Worm (Caenorhabditis elegans): ENCODE data around the gene alp-1.

alp-1 gene

DNA sequence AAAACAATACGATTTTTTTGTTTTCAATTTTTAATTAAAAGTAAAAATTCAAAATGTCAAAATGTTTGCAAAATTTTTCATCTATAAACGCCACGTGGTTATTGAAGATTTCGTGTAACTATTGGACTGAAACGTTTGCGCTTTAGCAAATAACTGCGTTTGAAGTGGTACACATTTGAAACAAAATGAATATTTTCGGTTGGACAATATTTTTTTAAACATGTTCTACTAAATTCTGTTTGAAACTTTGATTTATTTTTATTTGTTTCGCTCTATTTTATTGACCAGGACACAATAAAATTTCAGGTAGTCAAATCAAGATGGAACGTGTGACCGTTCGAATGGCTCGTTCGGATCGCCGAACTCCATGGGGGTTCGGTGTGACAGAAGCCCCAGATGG is at the start of gene alp-1:
Gene alp-1, plus strand, starts transcription at position 301 of the 400 bp plus-strand sequence.
- TF ChIP-seq ets-7 (tag; optimal IDR thresholded peaks at IDR 0.05) (no peak), flt-1 (GFP tag; IDR thresholded peaks at IDR 0.05) (no peak), ceh-13 (GFP tag; optimal IDR thresholded peaks at IDR 0.05) (no peak), tra-4 (tag; optimal IDR thresholded peaks at IDR 0.05) (no peak), ama-1 (optimal IDR thresholded peaks at IDR 0.05) (no peak), B0310.2 (tag; optimal IDR thresholded peaks at IDR 0.05) (no peak), tbx-37 (GFP tag; conservative IDR thresholded peaks at IDR 0.05) (no peak), hnd-1 (tag; optimal IDR thresholded peaks at IDR 0.05) (no peak), hmg-4 (GFP tag; optimal IDR thresholded peaks at IDR 0.05) (no peak), sea-1 (GFP tag; conservative IDR thresholded peaks at IDR 0.05) (no peak), aly-1 (tag; optimal IDR thresholded peaks at IDR 0.05) (no peak)

DNA sequence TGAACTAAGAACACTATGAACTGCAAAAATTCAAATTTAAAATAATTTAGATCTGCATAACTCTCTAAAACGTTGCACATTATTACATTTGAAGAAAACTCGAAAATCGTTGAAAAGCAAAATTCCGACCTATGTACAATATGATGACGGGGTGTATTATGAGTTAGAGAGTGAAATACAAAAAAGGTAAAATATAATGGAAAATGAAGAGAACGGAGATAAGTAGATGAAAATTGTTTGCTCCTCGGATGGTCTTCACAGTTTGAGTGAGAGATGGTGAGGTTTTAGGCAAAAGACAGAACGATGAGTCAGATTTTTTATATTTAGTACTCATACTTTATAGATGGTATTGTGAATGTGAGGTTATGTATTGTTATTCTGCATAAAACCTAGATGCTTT is 45.0 kb upstream of the alp-1 start:
- TF ChIP-seq scrt-1 (GFP tag; IDR thresholded peaks at IDR 0.05) = no peak

DNA sequence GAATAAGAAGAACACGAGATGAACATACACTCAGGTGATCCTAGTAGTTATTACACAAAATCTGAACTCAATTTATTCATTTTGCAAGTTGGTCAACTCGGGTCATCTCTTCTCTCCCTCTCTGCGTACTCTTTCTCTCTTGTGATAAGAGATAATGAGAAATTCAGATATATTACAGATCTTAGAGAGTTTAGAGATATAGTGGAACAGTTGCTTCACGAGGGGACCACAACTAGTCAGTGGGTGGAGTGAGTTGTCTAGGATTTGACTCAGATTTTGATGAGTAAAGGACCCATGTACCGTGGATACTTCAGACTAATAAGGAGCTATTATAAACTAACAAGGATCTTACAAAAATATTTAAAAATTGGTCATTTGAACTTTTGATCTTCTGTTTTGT is 38.7 kb upstream of the alp-1 start, which contains the start of gene exc-5:
Gene exc-5, minus strand, starts transcription at position 57 of the 400 bp plus-strand sequence.
- TF ChIP-seq tra-4 (tag; optimal IDR thresholded peaks at IDR 0.05) (no peak), B0310.2 (tag; optimal IDR thresholded peaks at IDR 0.05) (no peak), ama-1 (optimal IDR thresholded peaks at IDR 0.05) (no peak), tbx-37 (GFP tag; conservative IDR thresholded peaks at IDR 0.05) (no peak), ets-7 (tag; optimal IDR thresholded peaks at IDR 0.05) (no peak), scrt-1 (GFP tag; IDR thresholded peaks at IDR 0.05) (no peak), sea-1 (GFP tag; conservative IDR thresholded peaks at IDR 0.05) (no peak), hmg-4 (GFP tag; optimal IDR thresholded peaks at IDR 0.05) (no peak), tbx-11 (GFP tag; IDR thresholded peaks at IDR 0.05) (no peak), ceh-13 (GFP tag; optimal IDR thresholded peaks at IDR 0.05) (no peak)

DNA sequence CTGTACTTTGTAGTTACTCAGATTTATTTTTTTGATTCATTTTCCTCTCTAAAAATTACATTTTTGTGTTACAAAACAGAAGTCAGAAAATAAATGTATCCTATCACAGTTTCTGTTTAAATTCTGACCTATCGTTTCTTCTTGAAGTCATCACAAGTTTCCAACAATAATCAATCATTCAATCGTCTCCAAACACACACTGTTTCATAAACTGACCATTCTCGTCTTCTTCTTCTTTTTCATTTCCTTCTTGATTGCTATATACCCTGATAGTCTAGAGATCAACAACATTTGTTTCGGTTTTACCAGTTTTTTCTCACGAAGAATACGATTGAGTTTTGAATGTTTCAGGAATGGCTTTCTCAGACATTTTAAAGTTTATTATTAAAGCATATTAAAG is 37.1 kb upstream of the alp-1 start:
- TF ChIP-seq sea-1 (GFP tag; conservative IDR thresholded peaks at IDR 0.05) (no peak), ceh-36 (tag; optimal IDR thresholded peaks at IDR 0.05) (no peak), scrt-1 (GFP tag; IDR thresholded peaks at IDR 0.05) (no peak), hnd-1 (tag; optimal IDR thresholded peaks at IDR 0.05) (no peak), hmbx-1 (tag; optimal IDR thresholded peaks at IDR 0.05) (no peak), tbx-11 (GFP tag; IDR thresholded peaks at IDR 0.05) (no peak), flt-1 (GFP tag; IDR thresholded peaks at IDR 0.05) (no peak), hmg-4 (GFP tag; optimal IDR thresholded peaks at IDR 0.05) (no peak), ceh-13 (GFP tag; optimal IDR thresholded peaks at IDR 0.05) (no peak), tra-4 (tag; optimal IDR thresholded peaks at IDR 0.05) (no peak)

DNA sequence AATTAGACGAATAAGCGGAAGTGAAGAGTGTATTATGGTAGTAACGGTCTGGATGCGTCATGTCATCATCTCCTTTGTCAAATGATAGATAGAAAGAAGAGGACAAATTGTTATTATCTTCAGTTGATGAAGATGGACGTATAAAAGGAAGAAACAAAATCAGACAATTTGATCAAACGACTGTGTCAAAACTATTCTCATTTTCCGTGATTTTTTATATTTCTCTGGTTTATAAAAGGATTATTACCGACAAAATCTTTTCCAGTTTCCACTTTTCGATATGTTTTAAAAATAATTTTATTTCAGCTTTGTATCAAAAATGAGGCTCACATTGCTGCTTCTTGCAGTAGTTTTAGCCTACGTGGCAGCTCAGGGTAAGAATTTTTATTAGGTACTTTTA is 36.3 kb upstream of the alp-1 start, which contains the start of gene grsp-2:
Gene grsp-2, plus strand, starts transcription at position 301 of the 400 bp plus-strand sequence.
- TF ChIP-seq tra-4 (tag; optimal IDR thresholded peaks at IDR 0.05) = no peak
- no peak for TF ChIP-seq hmbx-1 (tag; optimal IDR thresholded peaks at IDR 0.05)
- TF ChIP-seq B0310.2 (tag; optimal IDR thresholded peaks at IDR 0.05) = no peak
- no peak for TF ChIP-seq aly-1 (tag; optimal IDR thresholded peaks at IDR 0.05)
- TF ChIP-seq hmg-4 (GFP tag; optimal IDR thresholded peaks at IDR 0.05) = no peak

DNA sequence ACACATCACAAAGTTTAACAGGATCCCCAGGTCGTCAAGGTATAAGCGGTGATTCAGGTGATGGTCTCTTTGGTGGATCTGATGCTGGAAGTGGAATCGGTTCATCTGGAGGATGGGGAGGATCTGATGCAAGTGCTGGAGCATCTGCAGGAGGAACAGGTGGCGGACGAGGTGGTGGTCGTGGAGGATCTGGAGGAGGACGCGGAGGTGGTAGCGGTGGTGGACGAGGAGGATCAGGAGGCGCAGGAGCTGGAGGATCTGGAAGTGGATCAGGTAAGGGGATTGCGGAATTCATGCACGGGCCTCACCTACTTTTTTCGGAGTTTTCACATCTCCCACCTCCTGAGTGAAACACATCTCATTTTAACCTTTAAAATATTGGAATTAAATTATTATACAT is 35.7 kb upstream of the alp-1 start:
- TF ChIP-seq hnd-1 (tag; optimal IDR thresholded peaks at IDR 0.05) (no peak), tbx-37 (GFP tag; conservative IDR thresholded peaks at IDR 0.05) (no peak), ets-7 (tag; optimal IDR thresholded peaks at IDR 0.05) (no peak), scrt-1 (GFP tag; IDR thresholded peaks at IDR 0.05) (no peak), ceh-36 (tag; optimal IDR thresholded peaks at IDR 0.05) (no peak), sea-1 (GFP tag; conservative IDR thresholded peaks at IDR 0.05) (no peak), B0310.2 (tag; optimal IDR thresholded peaks at IDR 0.05) (no peak), ceh-13 (GFP tag; optimal IDR thresholded peaks at IDR 0.05) (no peak), tbx-11 (GFP tag; IDR thresholded peaks at IDR 0.05) (no peak), pes-1 (GFP tag; IDR thresholded peaks at IDR 0.05) (no peak), flt-1 (GFP tag; IDR thresholded peaks at IDR 0.05) (no peak), ama-1 (optimal IDR thresholded peaks at IDR 0.05) (no peak), F13C5.2 (tag; optimal IDR thresholded peaks at IDR 0.05) (no peak), aly-1 (tag; optimal IDR thresholded peaks at IDR 0.05) (no peak), hmbx-1 (tag; optimal IDR thresholded peaks at IDR 0.05) (no peak), tra-4 (tag; optimal IDR thresholded peaks at IDR 0.05) (no peak), hmg-4 (GFP tag; optimal IDR thresholded peaks at IDR 0.05) (no peak)

DNA sequence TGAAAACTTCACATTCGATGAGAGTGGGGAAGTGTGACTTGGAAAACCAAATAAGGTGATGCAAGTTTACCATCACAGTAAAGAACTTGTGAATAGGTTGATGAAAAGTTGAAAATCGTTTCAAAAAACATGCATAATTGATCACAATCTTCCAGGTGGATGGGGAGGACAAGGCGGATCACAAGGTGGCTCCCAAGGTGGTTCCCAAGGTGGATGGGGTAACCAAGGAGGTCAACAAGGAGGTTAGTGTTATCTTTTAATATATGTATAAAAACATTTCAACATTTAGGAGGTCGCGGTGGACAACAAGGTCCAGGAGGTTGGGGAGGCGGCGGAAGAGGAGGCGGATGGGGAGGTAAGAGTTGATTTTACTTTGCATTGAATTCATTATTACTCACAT is 34.7 kb upstream of the alp-1 start, which contains the start of gene T28C6.10:
Gene T28C6.10, plus strand, starts transcription at position 301 of the 400 bp plus-strand sequence.
- TF ChIP-seq tbx-37 (GFP tag; conservative IDR thresholded peaks at IDR 0.05) (no peak), flt-1 (GFP tag; IDR thresholded peaks at IDR 0.05) (no peak), ceh-13 (GFP tag; optimal IDR thresholded peaks at IDR 0.05) (no peak), ceh-36 (tag; optimal IDR thresholded peaks at IDR 0.05) (no peak), ama-1 (optimal IDR thresholded peaks at IDR 0.05) (no peak), tbx-11 (GFP tag; IDR thresholded peaks at IDR 0.05) (no peak)

DNA sequence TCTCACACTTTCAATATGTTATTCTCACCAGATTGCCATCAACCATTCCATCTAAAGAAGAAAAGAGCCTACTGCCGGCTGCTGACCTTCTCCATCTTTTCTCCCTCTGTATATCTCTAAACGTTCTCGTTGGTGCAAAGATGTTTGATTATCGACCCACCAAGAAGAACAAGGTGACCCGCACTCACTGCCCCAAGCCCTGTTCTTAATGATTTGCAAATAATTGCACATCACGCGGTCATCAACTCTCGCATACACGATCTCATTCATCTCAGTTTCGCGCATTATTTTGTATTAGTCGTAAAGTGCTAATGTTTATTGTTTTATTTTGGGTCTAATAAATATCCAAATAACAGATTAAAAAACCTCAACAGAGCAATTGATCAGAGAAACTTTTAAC is 32.8 kb upstream of the alp-1 start:
- no peak for TF ChIP-seq ama-1 (optimal IDR thresholded peaks at IDR 0.05)
- TF ChIP-seq hmg-4 (GFP tag; optimal IDR thresholded peaks at IDR 0.05) = peak; percentile 49
- TF ChIP-seq pes-1 (GFP tag; IDR thresholded peaks at IDR 0.05) = 0 out of 2 replicates have a peak, but pooled peaks have one; percentile 15
- no peak for TF ChIP-seq B0310.2 (tag; optimal IDR thresholded peaks at IDR 0.05)

DNA sequence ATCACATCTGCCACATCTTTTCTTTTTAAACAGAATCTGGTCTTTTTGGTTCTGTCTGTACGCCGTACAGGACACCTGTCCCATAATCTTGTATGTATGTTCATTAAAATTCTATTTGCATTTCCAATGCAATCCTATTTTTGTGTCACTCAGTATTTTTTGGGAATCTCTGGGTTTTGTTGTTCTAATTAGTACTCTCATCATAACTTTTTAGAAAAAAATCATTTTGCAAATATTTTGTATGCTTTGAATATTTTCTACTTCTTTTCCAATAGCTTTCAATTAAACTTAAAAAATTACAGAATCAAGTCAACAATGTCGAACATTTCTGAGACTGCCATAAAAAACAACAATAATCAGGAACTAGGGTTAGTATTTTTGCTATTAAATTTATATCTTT is 32.3 kb upstream of the alp-1 start, which contains the start of gene T28C6.3:
Gene T28C6.3, plus strand, starts transcription at position 301 of the 400 bp plus-strand sequence.
- TF ChIP-seq sea-1 (GFP tag; conservative IDR thresholded peaks at IDR 0.05) (no peak), F13C5.2 (tag; optimal IDR thresholded peaks at IDR 0.05) (no peak), aly-1 (tag; optimal IDR thresholded peaks at IDR 0.05) (no peak), ceh-13 (GFP tag; optimal IDR thresholded peaks at IDR 0.05) (no peak)

Data from whole organism, early embryonic.